Worm (Caenorhabditis elegans) whole organism, L2 larva: ENCODE results near the gene F32A5.8.

Experiments
- dmd-4 ChIP-seq: sonication (generic microtip); optimal IDR thresholded peaks from 2 replicates; lab custom pipeline; 2017; ENCODE audit warnings: missing biosample characterization, missing genetic modification characterization
- lin-39 ChIP-seq: fragments of 150-350 bp; optimal IDR thresholded peaks from 2 replicates; lab custom pipeline; 2014; ENCODE audit warnings: missing biosample characterization, missing genetic modification reagents, missing genetic modification characterization
- nhr-11 ChIP-seq: fragments of 150-350 bp; optimal IDR thresholded peaks from 2 replicates; lab custom pipeline; 2014; ENCODE audit warnings: missing biosample characterization, missing genetic modification characterization
- nhr-77 ChIP-seq: fragments of 150-350 bp; optimal IDR thresholded peaks from 2 replicates; lab custom pipeline; 2014; ENCODE audit warnings: missing biosample characterization, missing genetic modification characterization
- sma-3 ChIP-seq: sonication (generic microtip); optimal IDR thresholded peaks from 2 replicates; lab custom pipeline; 2016; ENCODE audit warnings: missing genetic modification reagents, missing genetic modification characterization, missing compliant biosample characterization
- unc-62 ChIP-seq: fragments of 150-350 bp; optimal IDR thresholded peaks from 2 replicates; lab custom pipeline; 2014; ENCODE audit warnings: missing biosample characterization, missing genetic modification reagents, missing genetic modification characterization

DNA sequence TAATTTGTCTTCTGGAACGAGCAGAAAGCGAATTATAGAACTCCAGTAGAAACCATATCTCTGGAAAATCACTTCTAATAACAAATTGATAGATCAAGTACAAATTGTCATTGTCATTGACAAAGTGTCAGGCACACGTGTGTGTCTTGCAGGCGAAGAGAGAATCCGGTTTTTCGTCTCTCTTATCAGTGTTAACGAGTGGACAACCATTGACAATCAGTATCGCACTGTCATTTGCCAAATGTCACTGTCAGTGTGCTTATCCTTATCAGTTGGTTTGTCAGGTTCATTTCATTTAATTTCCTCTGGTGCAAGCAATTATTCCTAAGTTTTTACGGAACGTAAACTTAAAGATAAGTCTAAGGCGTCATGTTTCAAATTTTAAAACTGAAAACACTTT is 17.6 kb downstream of the F32A5.8 start:
- TF ChIP-seq nhr-11: no peak
- no peak for TF ChIP-seq dmd-4
- TF ChIP-seq lin-39 (tag; lab: Kevin White, UChicago): no peak
- no peak for TF ChIP-seq unc-62 (GFP tag; lab: Kevin White, UChicago)
- TF ChIP-seq nhr-77 (tag; lab: Kevin White, UChicago): no peak
- TF ChIP-seq sma-3 (GFP tag; lab: Kevin White, UChicago): no peak
